Worm (Caenorhabditis elegans): ENCODE measurements around the gene Y37H2A.18.

ce11 chrV:18163434-18163833, 30.4 kb upstream of the Y37H2A.18 start:
- TF ChIP-seq ces-1 (GFP tag; optimal IDR thresholded peaks at IDR 0.05) = no peak
- no peak for TF ChIP-seq unc-130 (GFP tag; optimal IDR thresholded peaks at IDR 0.05)
- TF ChIP-seq lir-3 (tag; optimal IDR thresholded peaks at IDR 0.05) = no peak
- TF ChIP-seq T26A8.4 (GFP tag; IDR thresholded peaks at IDR 0.05) = no peak
- TF ChIP-seq unc-62 (GFP tag; optimal IDR thresholded peaks at IDR 0.05 in 1 of 2) = no peak
- no peak for TF ChIP-seq unc-62 (tag; optimal IDR thresholded peaks at IDR 0.05)
- TF ChIP-seq ama-1 (optimal IDR thresholded peaks at IDR 0.05) = no peak
- TF ChIP-seq fos-1 (tag; optimal IDR thresholded peaks at IDR 0.05) = no peak
